Worm (Caenorhabditis elegans): ENCODE results near the gene hsp-90.

- TF ChIP-seq nhr-21 (tag; optimal IDR thresholded peaks at IDR 0.05) (no peak), unc-62 (GFP tag; optimal IDR thresholded peaks at IDR 0.05) (no peak), ceh-82 (tag; optimal IDR thresholded peaks at IDR 0.05) (no peak), ztf-11 (tag; optimal IDR thresholded peaks at IDR 0.05) (no peak), Y55F3AM.14 (GFP tag; optimal IDR thresholded peaks at IDR 0.05) (no peak), egl-27 (tag; optimal IDR thresholded peaks at IDR 0.05) (no peak), nhr-129 (tag; optimal IDR thresholded peaks at IDR 0.05) (no peak), mdl-1 (tag; optimal IDR thresholded peaks at IDR 0.05) (no peak), snpc-4 (tag; optimal IDR thresholded peaks at IDR 0.05) (no peak), lsy-2 (tag; optimal IDR thresholded peaks at IDR 0.05) (no peak), lin-11 (tag; optimal IDR thresholded peaks at IDR 0.05) (no peak)
These were observed 25.1 kb upstream of the hsp-90 start for ce11 chrV:14659595-14659994.

All from whole organism, L2 larva.